Worm (Caenorhabditis elegans) whole organism, early embryonic: ENCODE data around the gene cbp-1.

ENCODE experiments used
- F13C5.2 ChIP-seq: sonication (generic microtip); optimal IDR thresholded peaks from 2 replicates; lab custom pipeline; 2017; ENCODE audit warnings: mild to moderate bottlenecking, missing genetic modification characterization, inconsistent platforms, missing compliant biosample characterization
- aly-1 ChIP-seq: sonication (generic microtip); optimal IDR thresholded peaks from 2 replicates; lab custom pipeline; 2016; ENCODE audit warnings: missing genetic modification characterization, missing compliant biosample characterization
- ama-1 ChIP-seq: fragments of 150-350 bp; optimal IDR thresholded peaks from 2 replicates; lab custom pipeline; 2014
- ceh-13 ChIP-seq: fragments of 200-800 bp; sonication (Bioruptor generic); optimal IDR thresholded peaks from 2 replicates; lab custom pipeline; 2018; ENCODE audit warnings: mild to moderate bottlenecking, missing genetic modification characterization, missing compliant biosample characterization
- ceh-36 ChIP-seq: sonication (generic microtip); optimal IDR thresholded peaks from 2 replicates; lab custom pipeline; 2016; ENCODE audit warnings: missing genetic modification characterization, inconsistent platforms, missing compliant biosample characterization
- hmg-4 ChIP-seq: fragments of 200-800 bp; sonication (Bioruptor generic); optimal IDR thresholded peaks from 2 replicates; lab custom pipeline; 2018; ENCODE audit warnings: mild to moderate bottlenecking, missing genetic modification characterization, missing compliant biosample characterization
- pes-1 ChIP-seq: fragments of 200-800 bp; sonication (Bioruptor generic); IDR thresholded peaks from 2 replicates; pipeline ENCODE4 v1.3.6; 2022; ENCODE audit warnings: missing genetic modification reagents, missing genetic modification characterization, missing compliant biosample characterization
- scrt-1 ChIP-seq: fragments of 200-800 bp; sonication (Bioruptor generic); IDR thresholded peaks from 2 replicates; pipeline ENCODE4 v1.3.6; 2022; ENCODE audit warnings: missing genetic modification characterization, missing compliant biosample characterization
- sea-1 ChIP-seq: fragments of 200-800 bp; sonication (Bioruptor generic); conservative IDR thresholded peaks from 2 replicates; pipeline ENCODE4 v1.3.6; 2022; ENCODE audit warnings: missing genetic modification characterization, missing compliant biosample characterization
- tra-4 ChIP-seq: sonication (generic microtip); optimal IDR thresholded peaks from 2 replicates; lab custom pipeline; 2017; ENCODE audit warnings: missing genetic modification characterization, missing compliant biosample characterization

DNA sequence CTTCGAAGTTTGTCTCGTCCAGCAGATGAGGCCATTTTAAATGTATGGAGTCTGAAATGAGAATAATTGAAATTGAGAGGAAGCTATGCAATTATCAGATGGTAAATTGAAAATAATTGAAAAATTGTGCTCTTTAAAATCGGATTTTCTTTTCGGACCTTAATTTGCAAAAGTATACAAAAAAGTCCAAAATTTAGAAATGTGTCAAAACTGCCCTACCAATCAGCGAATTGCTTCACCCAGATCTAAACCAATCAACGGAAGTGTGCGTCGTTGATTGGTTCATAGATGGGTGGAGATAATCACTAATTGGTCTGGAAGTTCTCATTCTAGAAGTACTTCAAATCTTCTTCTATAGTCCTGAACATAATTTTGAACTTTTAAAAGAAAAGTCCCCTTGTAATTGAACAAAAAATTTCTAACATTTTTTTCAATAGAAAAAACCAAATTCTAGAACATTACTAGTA lies 23.3 kb downstream of the cbp-1 start, which contains the start of gene R10E11.5:
- TF ChIP-seq F13C5.2 (tag; lab: Kevin White, UChicago) (no peak), ama-1 (lab: Kevin White, UChicago) (no peak), hmg-4 (GFP tag; lab: Kevin White, UChicago) (no peak), ceh-36 (no peak), pes-1 (no peak), tra-4 (tag; lab: Kevin White, UChicago) (no peak), ceh-13 (GFP tag; lab: Kevin White, UChicago) (no peak), aly-1 (tag; lab: Kevin White, UChicago) (no peak), sea-1 (GFP tag; lab: Robert Waterston, UW) (no peak), scrt-1 (GFP tag; lab: Robert Waterston, UW) (no peak)
